Worm (Caenorhabditis elegans): ENCODE measurements around the gene F59B10.3.

F59B10.3 gene

ce11 chrII:10551985-10552736 lies 41.8 kb downstream of the F59B10.3 start (continued):
- TF ChIP-seq pqm-1 (tag; optimal IDR thresholded peaks at IDR 0.05) (peak; percentile 49), nhr-43 (tag; optimal IDR thresholded peaks at IDR 0.05; ENCODE audit: poor library complexity, severe bottlenecking) (peak; percentile 90), mml-1 (tag; optimal IDR thresholded peaks at IDR 0.05) (no peak), pha-4 (tag; optimal IDR thresholded peaks at IDR 0.05) (peak; percentile 98), elt-3 (tag; optimal IDR thresholded peaks at IDR 0.05) (peak in 2 of 3 experiments; percentile 19 to 48), egl-27 (tag; optimal IDR thresholded peaks at IDR 0.05) (peak; percentile 72), zag-1 (tag; optimal IDR thresholded peaks at IDR 0.05) (peak; percentile 25), nhr-25 (tag; optimal IDR thresholded peaks at IDR 0.05) (peak; percentile 96)

ce11 chrII:10553377-10554045 lies 43.2 kb downstream of the F59B10.3 start:
- TF ChIP-seq unc-39 (tag; optimal IDR thresholded peaks at IDR 0.05), result no peak
- peak; percentile 13 for TF ChIP-seq nfya-1 (tag; optimal IDR thresholded peaks at IDR 0.05; ENCODE audit: insufficient read depth)
- TF ChIP-seq tbx-2 (tag; optimal IDR thresholded peaks at IDR 0.05), result no peak
- TF ChIP-seq elt-1 (tag; optimal IDR thresholded peaks at IDR 0.05), result no peak
- peak; percentile 54 for TF ChIP-seq lsy-12 (tag; optimal IDR thresholded peaks at IDR 0.05)
- TF ChIP-seq ceh-9 (tag; optimal IDR thresholded peaks at IDR 0.05), result no peak
- TF ChIP-seq elt-3 (tag; optimal IDR thresholded peaks at IDR 0.05), result no peak
- TF ChIP-seq jun-1 (tag; optimal IDR thresholded peaks at IDR 0.05), result no peak
- no peak for TF ChIP-seq nhr-237 (tag; optimal IDR thresholded peaks at IDR 0.05)
- TF ChIP-seq snpc-4 (tag; optimal IDR thresholded peaks at IDR 0.05), result no peak
- no peak for TF ChIP-seq ztf-11 (tag; optimal IDR thresholded peaks at IDR 0.05)
- no peak for TF ChIP-seq daf-12 (tag; optimal IDR thresholded peaks at IDR 0.05)
- TF ChIP-seq ama-1 (optimal IDR thresholded peaks at IDR 0.05), result peak; percentile 90
- TF ChIP-seq nhr-67 (tag; optimal IDR thresholded peaks at IDR 0.05), result no peak
- no peak for TF ChIP-seq nhr-11 (tag; optimal IDR thresholded peaks at IDR 0.05)
- no peak for TF ChIP-seq nhr-12 (tag; optimal IDR thresholded peaks at IDR 0.05)

ce11 chrII:10554046-10554399 lies 43.7 kb downstream of the F59B10.3 start:
- no peak for TF ChIP-seq nhr-237 (tag; optimal IDR thresholded peaks at IDR 0.05)
- no peak for TF ChIP-seq jun-1 (tag; optimal IDR thresholded peaks at IDR 0.05)
- TF ChIP-seq unc-39 (tag; optimal IDR thresholded peaks at IDR 0.05), result no peak
- peak; percentile 73 for TF ChIP-seq ama-1 (optimal IDR thresholded peaks at IDR 0.05)
- peak; percentile 18 for TF ChIP-seq nhr-25 (tag; optimal IDR thresholded peaks at IDR 0.05)

- TF ChIP-seq elt-1 (tag; optimal IDR thresholded peaks at IDR 0.05) (no peak), ceh-16 (tag; optimal IDR thresholded peaks at IDR 0.05) (no peak), egl-5 (tag; optimal IDR thresholded peaks at IDR 0.05) (peak; percentile 22), egl-27 (tag; optimal IDR thresholded peaks at IDR 0.05) (no peak), nhr-23 (tag; optimal IDR thresholded peaks at IDR 0.05) (no peak), nhr-76 (tag; optimal IDR thresholded peaks at IDR 0.05) (no peak), pqm-1 (tag; optimal IDR thresholded peaks at IDR 0.05) (no peak)
Measured at ce11 chrII:10554972-10555371, 44.6 kb downstream of the F59B10.3 start, which contains the start of gene mnk-1. Gene mnk-1 (minus strand): TSS chrII:10555044.

- TF ChIP-seq nhr-12 (tag; optimal IDR thresholded peaks at IDR 0.05), result no peak
- TF ChIP-seq elt-2 (tag; optimal IDR thresholded peaks at IDR 0.05), result peak; percentile 68
- TF ChIP-seq tbx-2 (tag; optimal IDR thresholded peaks at IDR 0.05), result peak; percentile 19
- no peak for TF ChIP-seq zag-1 (tag; optimal IDR thresholded peaks at IDR 0.05)
- peak; percentile 38 for TF ChIP-seq nhr-43 (tag; optimal IDR thresholded peaks at IDR 0.05; ENCODE audit: poor library complexity, severe bottlenecking)
- peak; percentile 55 for TF ChIP-seq pha-4 (tag; optimal IDR thresholded peaks at IDR 0.05)
- no peak for TF ChIP-seq nhr-67 (tag; optimal IDR thresholded peaks at IDR 0.05)
- TF ChIP-seq nhr-25 (tag; optimal IDR thresholded peaks at IDR 0.05), result peak; percentile 79
- TF ChIP-seq ceh-82 (tag; optimal IDR thresholded peaks at IDR 0.05), result no peak
- TF ChIP-seq nfya-1 (tag; optimal IDR thresholded peaks at IDR 0.05; ENCODE audit: insufficient read depth), result peak; percentile 23
- TF ChIP-seq ceh-9 (tag; optimal IDR thresholded peaks at IDR 0.05), result no peak
- TF ChIP-seq pqm-1 (tag; optimal IDR thresholded peaks at IDR 0.05), result no peak
- TF ChIP-seq ama-1 (optimal IDR thresholded peaks at IDR 0.05), result peak; percentile 52
- TF ChIP-seq eor-1 (tag; optimal IDR thresholded peaks at IDR 0.05), result no peak
- no peak for TF ChIP-seq daf-12 (tag; optimal IDR thresholded peaks at IDR 0.05)
- peak; percentile 71 for TF ChIP-seq unc-62 (GFP tag; optimal IDR thresholded peaks at IDR 0.05)
- TF ChIP-seq aly-2 (tag; optimal IDR thresholded peaks at IDR 0.05), result no peak
- no peak for TF ChIP-seq nhr-77 (tag; optimal IDR thresholded peaks at IDR 0.05)
- no peak for TF ChIP-seq jun-1 (tag; optimal IDR thresholded peaks at IDR 0.05)
- peak; percentile 17 for TF ChIP-seq R02D3.7 (tag; optimal IDR thresholded peaks at IDR 0.05)
- peak; percentile 78 for TF ChIP-seq ztf-4 (tag; optimal IDR thresholded peaks at IDR 0.05)
- no peak for TF ChIP-seq skn-1 (tag; optimal IDR thresholded peaks at IDR 0.05)
- no peak for TF ChIP-seq ztf-11 (tag; optimal IDR thresholded peaks at IDR 0.05)
- no peak for TF ChIP-seq egl-27 (tag; optimal IDR thresholded peaks at IDR 0.05)
- TF ChIP-seq mml-1 (tag; optimal IDR thresholded peaks at IDR 0.05), result no peak
- no peak for TF ChIP-seq sea-2 (GFP tag; optimal IDR thresholded peaks at IDR 0.05)
- TF ChIP-seq ZK546.5 (tag; optimal IDR thresholded peaks at IDR 0.05), result no peak
- no peak for TF ChIP-seq egl-5 (tag; optimal IDR thresholded peaks at IDR 0.05)
- TF ChIP-seq elt-1 (tag; optimal IDR thresholded peaks at IDR 0.05), result no peak
- no peak for TF ChIP-seq nhr-28 (tag; optimal IDR thresholded peaks at IDR 0.05)
Measured at ce11 chrII:10555484-10556075, 45.2 kb downstream of the F59B10.3 start.
